Fruit fly (Drosophila melanogaster) Kc167 (cell line): Measurements from ENCODE around the gene jb.

ENCODE experiments used
- Myc ChIP-seq: fragments of >200 bp; optimal IDR thresholded peaks from 2 replicates; lab custom pipeline; 2017; ENCODE audit warnings: missing external identifiers
- Sin3A ChIP-seq: fragments of >200 bp; optimal IDR thresholded peaks from 2 replicates; lab custom pipeline; 2018; ENCODE audit warnings: missing external identifiers
- h ChIP-seq: fragments of >200 bp; optimal IDR thresholded peaks from 3 replicates; lab custom pipeline; 2018; ENCODE audit warnings: missing external identifiers
- insv ChIP-seq: fragments of >200 bp; optimal IDR thresholded peaks from 3 replicates; lab custom pipeline; 2018; ENCODE audit warnings: missing external identifiers
- psq ChIP-seq: fragments of >200 bp; optimal IDR thresholded peaks from 2 replicates; lab custom pipeline; 2017; ENCODE audit warnings: missing external identifiers
- ttk ChIP-seq: sonication (Bioruptor generic); optimal IDR thresholded peaks from 2 replicates; lab custom pipeline; 2017; ENCODE audit warnings: missing external identifiers

- no peak for TF ChIP-seq psq (lab: Kevin White, UChicago)
- TF ChIP-seq h (lab: Kevin White, UChicago), result no peak
- TF ChIP-seq ttk (lab: Kevin White, UChicago), result no peak
- TF ChIP-seq Myc (lab: Kevin White, UChicago), result no peak
- TF ChIP-seq insv, result no peak
- no peak for TF ChIP-seq Sin3A (lab: Kevin White, UChicago)
These were observed at the start of gene jb for dm6 chrX:20390706-20391105.
